Fruit fly (Drosophila melanogaster) whole organism, embryonic: ENCODE measurements around the gene yl.

Experiments used
- CG10267 ChIP-seq: fragments of 200-800 bp; sonication (Bioruptor generic); optimal IDR thresholded peaks from 2 replicates; lab custom pipeline; 2018; ENCODE audit warnings: missing biosample characterization, mild to moderate bottlenecking, missing genetic modification characterization, moderate library complexity
- CG10979 ChIP-seq: fragments of 200-800 bp; sonication (Bioruptor generic); optimal IDR thresholded peaks from 2 replicates; lab custom pipeline; 2018; ENCODE audit warnings: missing biosample characterization, mild to moderate bottlenecking, missing genetic modification characterization, moderate library complexity
- CG12236 ChIP-seq: fragments of 200-800 bp; sonication (Bioruptor generic); optimal IDR thresholded peaks from 2 replicates; lab custom pipeline; 2016; ENCODE audit warnings: missing biosample characterization, missing genetic modification characterization
- CG12391 ChIP-seq: fragments of 200-800 bp; sonication (Bioruptor generic); optimal IDR thresholded peaks from 3 replicates; lab custom pipeline; 2018; ENCODE audit warnings: missing biosample characterization, mild to moderate bottlenecking, missing genetic modification characterization, moderate library complexity
- CG14441 ChIP-seq: fragments of 200-800 bp; sonication (Bioruptor generic); IDR thresholded peaks from 2 replicates; pipeline ENCODE4 v1.3.6; 2022; ENCODE audit warnings: missing biosample characterization, missing genetic modification characterization
- CG15514 ChIP-seq: fragments of 200-800 bp; sonication (Bioruptor generic); optimal IDR thresholded peaks from 3 replicates; lab custom pipeline; 2017; ENCODE audit warnings: missing biosample characterization, missing genetic modification characterization, mild to moderate bottlenecking, moderate library complexity, missing genetic modification reagents
- CG1602 ChIP-seq: fragments of 200-800 bp; sonication (Bioruptor generic); optimal IDR thresholded peaks from 3 replicates; lab custom pipeline; 2016; ENCODE audit warnings: missing biosample characterization, missing genetic modification characterization
- CG17186 ChIP-seq: fragments of 200-800 bp; sonication (Bioruptor generic); optimal IDR thresholded peaks from 3 replicates; lab custom pipeline; 2017; ENCODE audit warnings: missing biosample characterization, missing genetic modification reagents, missing genetic modification characterization
- CG17361 ChIP-seq: fragments of 200-800 bp; sonication (Bioruptor generic); IDR thresholded peaks from 3 replicates; pipeline ENCODE4 v1.3.6; 2022; ENCODE audit warnings: missing biosample characterization, missing genetic modification characterization
- CG31365 ChIP-seq: fragments of 200-800 bp; sonication (Bioruptor generic); optimal IDR thresholded peaks from 2 replicates; lab custom pipeline; 2018; ENCODE audit warnings: missing biosample characterization, mild to moderate bottlenecking, missing genetic modification characterization
- CG34224 ChIP-seq: fragments of 200-800 bp; sonication (Bioruptor generic); IDR thresholded peaks from 3 replicates; pipeline ENCODE4 v1.3.6; 2022; ENCODE audit warnings: missing biosample characterization, missing genetic modification characterization; ENCODE audit not compliant: partially characterized antibody
- CG4854 ChIP-seq: fragments of 200-800 bp; sonication (Bioruptor generic); optimal IDR thresholded peaks from 2 replicates; lab custom pipeline; 2016; ENCODE audit warnings: missing biosample characterization, missing genetic modification characterization, inconsistent platforms
- CG6272 ChIP-seq: fragments of 200-800 bp; sonication (Bioruptor generic); IDR thresholded peaks from 2 replicates; pipeline ENCODE4 v1.3.6; 2022; ENCODE audit warnings: missing biosample characterization, missing genetic modification characterization
- CG9932 ChIP-seq: fragments of 200-800 bp; sonication (Bioruptor generic); IDR thresholded peaks from 2 replicates; pipeline ENCODE4 v1.3.6; 2022; ENCODE audit warnings: missing biosample characterization, missing genetic modification characterization
- Ets65A ChIP-seq: fragments of 200-800 bp; sonication (Bioruptor generic); peaks from one replicate; lab custom pipeline; 2016; ENCODE audit warnings: missing biosample characterization, missing genetic modification characterization
- HHEX ChIP-seq: fragments of 200-800 bp; sonication (Bioruptor generic); optimal IDR thresholded peaks from 3 replicates; lab custom pipeline; 2017; ENCODE audit warnings: missing biosample characterization, mild to moderate bottlenecking, missing genetic modification characterization, missing genetic modification reagents
- HLH4C ChIP-seq: fragments of 200-800 bp; sonication (Bioruptor generic); IDR thresholded peaks from 3 replicates; pipeline ENCODE4 v1.3.6; 2022; ENCODE audit warnings: missing biosample characterization, missing genetic modification characterization; ENCODE audit not compliant: partially characterized antibody
- Hey ChIP-seq: fragments of 200-800 bp; sonication (Bioruptor generic); optimal IDR thresholded peaks from 3 replicates; lab custom pipeline; 2018; ENCODE audit warnings: missing biosample characterization, mild to moderate bottlenecking, missing genetic modification characterization
- Hmr ChIP-seq: fragments of 200-800 bp; sonication (Bioruptor generic); optimal IDR thresholded peaks from 3 replicates; lab custom pipeline; 2017; ENCODE audit warnings: mild to moderate bottlenecking, missing biosample characterization, missing genetic modification reagents, missing genetic modification characterization
- Myb ChIP-seq: fragments of 200-800 bp; sonication (Bioruptor generic); optimal IDR thresholded peaks from 2 replicates; lab custom pipeline; 2016; ENCODE audit warnings: missing biosample characterization, missing genetic modification characterization
- Ptx1 ChIP-seq: fragments of 200-800 bp; sonication (Bioruptor generic); IDR thresholded peaks from 2 replicates; pipeline ENCODE4 v1.3.6; 2022; ENCODE audit warnings: missing biosample characterization, missing genetic modification characterization
- Scr ChIP-seq: fragments of 200-800 bp; sonication (Bioruptor generic); IDR thresholded peaks from 2 replicates; pipeline ENCODE4 v1.3.6; 2022; ENCODE audit warnings: missing biosample characterization, missing genetic modification characterization; ENCODE audit not compliant: partially characterized antibody
- Side ChIP-seq: fragments of 200-800 bp; sonication (Bioruptor generic); optimal IDR thresholded peaks from 2 replicates; lab custom pipeline; 2016; ENCODE audit warnings: missing biosample characterization, missing genetic modification characterization
- Ssrp ChIP-seq: fragments of 200-800 bp; sonication (Bioruptor generic); optimal IDR thresholded peaks from 2 replicates; lab custom pipeline; 2018; ENCODE audit warnings: missing biosample characterization, mild to moderate bottlenecking, missing genetic modification characterization, moderate library complexity
- Usf ChIP-seq: fragments of 200-800 bp; sonication (Bioruptor generic); optimal IDR thresholded peaks from 2 replicates; lab custom pipeline; 2017; ENCODE audit warnings: missing genotype, missing biosample characterization, missing genetic modification characterization
- YL-1 ChIP-seq: fragments of 200-800 bp; sonication (Bioruptor generic); optimal IDR thresholded peaks from 3 replicates; lab custom pipeline; 2017; ENCODE audit warnings: missing biosample characterization, mild to moderate bottlenecking, missing genetic modification characterization
- ase ChIP-seq: fragments of 200-800 bp; sonication (Bioruptor generic); IDR thresholded peaks from 3 replicates; pipeline ENCODE4 v1.3.6; 2022; ENCODE audit warnings: missing biosample characterization, missing genetic modification characterization
- bbx ChIP-seq: fragments of 200-800 bp; sonication (Bioruptor generic); IDR thresholded peaks from 2 replicates; pipeline ENCODE4 v1.3.6; 2022; ENCODE audit warnings: missing biosample characterization, missing genetic modification characterization; ENCODE audit not compliant: partially characterized antibody
- bcd ChIP-seq: fragments of 200-800 bp; sonication (Bioruptor generic); optimal IDR thresholded peaks from 2 replicates; lab custom pipeline; 2017; ENCODE audit warnings: missing biosample characterization, mild to moderate bottlenecking, missing genetic modification characterization
- crp ChIP-seq, 2 experiments: fragments of 200-800 bp; sonication (Bioruptor generic); optimal IDR thresholded peaks; 2 replicates in 1 of 2; 3 replicates in 1 of 2; lab custom pipeline; 2017; ENCODE audit warnings: missing biosample characterization in 2 of 2, missing genetic modification characterization in 2 of 2, mild to moderate bottlenecking in 1 of 2, moderate library complexity in 1 of 2
- fd96Cb ChIP-seq: fragments of 200-800 bp; sonication (Bioruptor generic); optimal IDR thresholded peaks from 2 replicates; lab custom pipeline; 2018; ENCODE audit warnings: missing biosample characterization, mild to moderate bottlenecking, missing genetic modification characterization, moderate library complexity
- grau ChIP-seq: fragments of 200-800 bp; optimal IDR thresholded peaks from 3 replicates; lab custom pipeline; 2019; ENCODE audit warnings: missing biosample characterization, mild to moderate bottlenecking, missing genetic modification characterization, moderate library complexity
- gsb ChIP-seq: fragments of 200-800 bp; sonication (Bioruptor generic); IDR thresholded peaks from 2 replicates; pipeline ENCODE4 v1.3.6; 2022; ENCODE audit warnings: missing biosample characterization, missing genetic modification characterization
- hbn ChIP-seq: fragments of 200-800 bp; sonication (Bioruptor generic); IDR thresholded peaks from 2 replicates; pipeline ENCODE4 v1.3.6; 2022; ENCODE audit warnings: missing biosample characterization, missing genetic modification characterization; ENCODE audit not compliant: partially characterized antibody
- her ChIP-seq: fragments of 200-800 bp; sonication (Bioruptor generic); optimal IDR thresholded peaks from 2 replicates; lab custom pipeline; 2016; ENCODE audit warnings: missing biosample characterization, missing genetic modification characterization
- lola ChIP-seq, 3 experiments: fragments of >200 bp in 2 of 3; fragments of 200-800 bp in 1 of 3; sonication (Bioruptor generic) in 1 of 3; optimal IDR thresholded peaks; 2 replicates each; lab custom pipeline; 2017 to 2019; ENCODE audit warnings: missing biosample characterization in 3 of 3, missing genetic modification characterization in 3 of 3, mild to moderate bottlenecking in 1 of 3, moderate library complexity in 1 of 3
- mld ChIP-seq: fragments of 200-800 bp; sonication (Bioruptor generic); IDR thresholded peaks from 3 replicates; pipeline ENCODE4 v1.3.6; 2022; ENCODE audit warnings: missing biosample characterization, missing genetic modification characterization; ENCODE audit not compliant: partially characterized antibody
- nerfin-1 ChIP-seq: fragments of 200-800 bp; sonication (Bioruptor generic); optimal IDR thresholded peaks from 3 replicates; lab custom pipeline; 2019; ENCODE audit warnings: missing biosample characterization, mild to moderate bottlenecking, missing genetic modification characterization, moderate library complexity
- onecut ChIP-seq: fragments of 200-800 bp; sonication (Bioruptor generic); IDR thresholded peaks from 2 replicates; pipeline ENCODE4 v1.3.6; 2022; ENCODE audit warnings: missing biosample characterization, missing genetic modification characterization
- row ChIP-seq: fragments of 200-800 bp; sonication (Bioruptor generic); IDR thresholded peaks from 3 replicates; pipeline ENCODE4 v1.3.6; 2022; ENCODE audit warnings: missing biosample characterization, missing genetic modification characterization
- ssp ChIP-seq: fragments of 200-800 bp; sonication (Bioruptor generic); IDR thresholded peaks from 2 replicates; pipeline ENCODE4 v1.3.6; 2022; ENCODE audit warnings: missing biosample characterization, missing genetic modification characterization
- tio ChIP-seq: fragments of 200-800 bp; sonication (Bioruptor generic); optimal IDR thresholded peaks from 2 replicates; lab custom pipeline; 2017; ENCODE audit warnings: missing biosample characterization, missing genetic modification characterization, inconsistent platforms
- unc-4 ChIP-seq: fragments of 200-800 bp; sonication (Bioruptor generic); IDR thresholded peaks from 2 replicates; pipeline ENCODE4 v1.3.6; 2022; ENCODE audit warnings: missing biosample characterization, missing genetic modification characterization; ENCODE audit not compliant: partially characterized antibody
- unpg ChIP-seq: fragments of 200-800 bp; sonication (Bioruptor generic); optimal IDR thresholded peaks from 3 replicates; lab custom pipeline; 2018; ENCODE audit warnings: missing biosample characterization, mild to moderate bottlenecking, missing genetic modification characterization, moderate library complexity
- vnd ChIP-seq: fragments of 200-800 bp; sonication (Bioruptor generic); IDR thresholded peaks from 3 replicates; pipeline ENCODE4 v1.3.6; 2022; ENCODE audit warnings: missing biosample characterization, missing genetic modification characterization; ENCODE audit not compliant: partially characterized antibody
- vvl ChIP-seq: fragments of 200-800 bp; sonication (Bioruptor generic); IDR thresholded peaks from 2 replicates; pipeline ENCODE4 v1.3.6; 2022; ENCODE audit warnings: missing biosample characterization, missing genetic modification characterization
- wek ChIP-seq: fragments of 200-800 bp; sonication (Bioruptor generic); optimal IDR thresholded peaks from 3 replicates; lab custom pipeline; 2018; ENCODE audit warnings: missing biosample characterization, mild to moderate bottlenecking, missing genetic modification characterization, moderate library complexity

yl gene

DNA sequence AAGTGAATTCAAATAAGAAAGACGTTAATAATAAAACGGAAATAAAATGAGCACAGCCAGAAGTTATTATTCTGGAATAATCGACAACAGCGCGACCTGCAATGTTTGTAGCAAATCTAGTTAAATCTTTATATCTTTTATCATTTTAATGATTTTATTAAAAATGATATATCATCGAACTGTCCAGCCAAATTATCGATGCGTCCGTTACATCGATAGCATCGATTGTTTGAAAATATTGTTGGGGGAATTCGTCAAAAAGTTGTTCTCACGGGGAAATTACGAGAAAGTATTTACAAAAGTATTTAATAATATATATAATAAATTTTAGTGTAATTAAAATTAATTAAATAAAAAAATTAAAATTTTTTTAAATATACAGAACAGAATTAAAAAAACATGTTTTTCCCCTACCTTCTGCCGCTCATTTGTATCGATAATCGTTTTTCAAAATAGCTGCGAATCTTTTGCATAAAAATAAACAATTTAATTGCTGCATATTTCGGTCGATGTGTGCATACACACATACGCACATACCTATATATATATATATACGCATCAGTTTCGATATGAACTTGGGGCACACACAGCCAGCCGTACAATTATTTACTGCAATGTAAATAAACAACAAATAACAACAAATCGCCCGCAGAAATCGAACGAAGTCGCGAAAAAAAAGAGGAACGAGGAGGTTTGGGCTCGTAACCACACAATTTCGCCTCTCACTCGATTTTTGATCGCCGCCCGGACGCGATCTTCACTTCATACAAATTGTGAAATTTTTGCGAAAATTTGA lies 50.1 kb downstream of the yl start, which contains the start of gene CG32599 (continued):
- TF ChIP-seq vvl (GFP tag; lab: Robert Waterston, UW) (peak; percentile 70), her (GFP tag; lab: Kevin White, UChicago) (no peak), CG15514 (GFP tag; lab: Kevin White, UChicago) (peak; percentile 18), Hey (no peak), ase (GFP tag; lab: Robert Waterston, UW) (peak; percentile 54; the same call in 1 of the 3 replicates), ssp (GFP tag; lab: Robert Waterston, UW) (peak; percentile 72), nerfin-1 (tag; lab: Kevin White, UChicago) (no peak), YL-1 (GFP tag; lab: Kevin White, UChicago) (peak; percentile 6), Ptx1 (GFP tag; lab: Robert Waterston, UW) (peak; percentile 66), lola (GFP tag; optimal IDR thresholded peaks at IDR 0.05; lab: Kevin White, UChicago) (peak in 1 of 3 experiments; percentile 16), CG12236 (GFP tag; lab: Kevin White, UChicago) (no peak), gsb (GFP tag; lab: Robert Waterston, UW) (no peak), onecut (GFP tag; lab: Robert Waterston, UW) (no peak), Scr (GFP tag; lab: Robert Waterston, UW) (peak; percentile 68), bcd (GFP tag; lab: Kevin White, UChicago) (peak; percentile 9), CG4854 (GFP tag; lab: Kevin White, UChicago) (no peak), grau (tag; lab: Kevin White, UChicago) (peak; percentile 46), crp (GFP tag; optimal IDR thresholded peaks at IDR 0.05; lab: Kevin White, UChicago) (no peak), Ets65A (GFP tag; lab: Kevin White, UChicago) (no peak), CG1602 (GFP tag; lab: Kevin White, UChicago) (peak; percentile 30), vnd (GFP tag; lab: Robert Waterston, UW) (peak; percentile 58; the same call in 2 of the 3 replicates), CG34224 (peak; percentile 54; the same call in 1 of the 3 replicates), mld (GFP tag; lab: Robert Waterston, UW) (peak; percentile 50; the same call in 1 of the 3 replicates), hbn (GFP tag; lab: Robert Waterston, UW) (peak; percentile 47; the same call in 1 of the 2 replicates), fd96Cb (tag; lab: Kevin White, UChicago) (peak; percentile 29), CG12391 (tag; lab: Kevin White, UChicago) (peak; percentile 62), CG9932 (GFP tag; lab: Robert Waterston, UW) (no peak), Myb (GFP tag; lab: Kevin White, UChicago) (peak; percentile 51), Side (GFP tag; lab: Kevin White, UChicago) (no peak), CG17361 (GFP tag; lab: Robert Waterston, UW) (peak; percentile 41; the same call in 1 of the 3 replicates), CG14441 (GFP tag; lab: Robert Waterston, UW) (no peak), tio (GFP tag; lab: Kevin White, UChicago) (no peak), unc-4 (GFP tag; lab: Robert Waterston, UW) (peak; percentile 63), bbx (peak; percentile 59), CG10267 (tag; lab: Kevin White, UChicago) (peak; percentile 44), CG17186 (GFP tag; lab: Kevin White, UChicago) (no peak), unpg (GFP tag; lab: Kevin White, UChicago) (peak; percentile 60), row (GFP tag; lab: Robert Waterston, UW) (peak; percentile 66), Usf (GFP tag; lab: Kevin White, UChicago) (no peak), CG10979 (tag; lab: Kevin White, UChicago) (peak; percentile 16), Hmr (GFP tag; lab: Kevin White, UChicago) (peak; percentile 38), wek (GFP tag; lab: Kevin White, UChicago) (peak; percentile 89), CG6272 (GFP tag; lab: Robert Waterston, UW) (peak; percentile 26; the same call in 1 of the 2 replicates), HHEX (no peak), HLH4C (GFP tag; lab: Robert Waterston, UW) (peak; percentile 81), Ssrp (tag; lab: Kevin White, UChicago) (peak; percentile 40), CG31365 (tag; lab: Kevin White, UChicago) (no peak)
